Fruit fly (Drosophila melanogaster) whole organism, embryonic: Measurements from ENCODE around the gene Tim17b1.

Source experiments
- Asciz ChIP-seq: fragments of 200-800 bp; sonication (Bioruptor generic); optimal IDR thresholded peaks from 2 replicates; lab custom pipeline; 2017; ENCODE audit warnings: missing biosample characterization, mild to moderate bottlenecking, missing genetic modification characterization, missing genetic modification reagents
- Awh ChIP-seq: fragments of 200-800 bp; sonication (Bioruptor generic); IDR thresholded peaks from 2 replicates; pipeline ENCODE4, ENCODE4 v1.3.6; 2022; ENCODE audit warnings: missing biosample characterization, missing genetic modification characterization
- CG10209 ChIP-seq: fragments of 200-800 bp; sonication (Bioruptor generic); optimal IDR thresholded peaks from 3 replicates; lab custom pipeline; 2017; ENCODE audit warnings: missing biosample characterization, mild to moderate bottlenecking, missing genetic modification characterization, missing genetic modification reagents
- CG10274 ChIP-seq: fragments of 200-800 bp; sonication (Bioruptor generic); optimal IDR thresholded peaks from 3 replicates; lab custom pipeline; 2017; ENCODE audit warnings: missing biosample characterization, mild to moderate bottlenecking, missing genetic modification characterization
- CG10654 ChIP-seq: fragments of 200-800 bp; sonication (Bioruptor generic); optimal IDR thresholded peaks from 2 replicates; lab custom pipeline; 2016; ENCODE audit warnings: missing biosample characterization, missing genetic modification characterization
- CG11247 ChIP-seq: fragments of 200-800 bp; sonication (Bioruptor generic); IDR thresholded peaks from 2 replicates; pipeline ENCODE4 v1.3.6; 2022; ENCODE audit warnings: missing biosample characterization, missing genetic modification characterization
- CG12659 ChIP-seq: fragments of 200-800 bp; sonication (Bioruptor generic); optimal IDR thresholded peaks from 3 replicates; lab custom pipeline; 2017; ENCODE audit warnings: mild to moderate bottlenecking, missing biosample characterization, missing genetic modification reagents, missing genetic modification characterization
- CG13123 ChIP-seq: fragments of 200-800 bp; sonication (Bioruptor generic); optimal IDR thresholded peaks from 2 replicates; lab custom pipeline; 2016; ENCODE audit warnings: missing biosample characterization, missing genetic modification characterization
- CG14441 ChIP-seq: fragments of 200-800 bp; sonication (Bioruptor generic); IDR thresholded peaks from 2 replicates; pipeline ENCODE4 v1.3.6; 2022; ENCODE audit warnings: missing biosample characterization, missing genetic modification characterization
- CG1603 ChIP-seq: fragments of 200-800 bp; sonication (Bioruptor generic); optimal IDR thresholded peaks from 2 replicates; lab custom pipeline; 2019; ENCODE audit warnings: missing biosample characterization, mild to moderate bottlenecking, missing genetic modification characterization, moderate library complexity
- CG16779 ChIP-seq: fragments of 200-800 bp; sonication (Bioruptor generic); IDR thresholded peaks from 2 replicates; pipeline ENCODE4 v1.3.6; 2022; ENCODE audit warnings: missing biosample characterization, missing genetic modification characterization
- CG17802 ChIP-seq: fragments of 200-800 bp; sonication (Bioruptor generic); optimal IDR thresholded peaks from 2 replicates; lab custom pipeline; 2018; ENCODE audit warnings: missing biosample characterization, mild to moderate bottlenecking, missing genetic modification characterization, moderate library complexity
- CG17912 ChIP-seq: fragments of 200-800 bp; sonication (Bioruptor generic); optimal IDR thresholded peaks from 2 replicates; lab custom pipeline; 2018; ENCODE audit warnings: missing biosample characterization, mild to moderate bottlenecking, missing genetic modification characterization
- CG18262 ChIP-seq: fragments of 200-800 bp; optimal IDR thresholded peaks from 3 replicates; lab custom pipeline; 2019; ENCODE audit warnings: missing biosample characterization, mild to moderate bottlenecking, missing genetic modification characterization, moderate library complexity
- CG31365 ChIP-seq: fragments of 200-800 bp; sonication (Bioruptor generic); optimal IDR thresholded peaks from 2 replicates; lab custom pipeline; 2018; ENCODE audit warnings: missing biosample characterization, mild to moderate bottlenecking, missing genetic modification characterization
- CG3407 ChIP-seq: fragments of 200-800 bp; sonication (Bioruptor generic); optimal IDR thresholded peaks from 2 replicates; lab custom pipeline; 2018; ENCODE audit warnings: missing biosample characterization, mild to moderate bottlenecking, missing genetic modification characterization
- CG3838 ChIP-seq: fragments of 200-800 bp; sonication (Bioruptor generic); optimal IDR thresholded peaks from 3 replicates; lab custom pipeline; 2016; ENCODE audit warnings: missing biosample characterization, missing genetic modification characterization
- CG4328 ChIP-seq: fragments of 200-800 bp; sonication (Bioruptor generic); optimal IDR thresholded peaks from 3 replicates; lab custom pipeline; 2017; ENCODE audit warnings: missing biosample characterization, missing genetic modification reagents, missing genetic modification characterization
- CG4617 ChIP-seq: fragments of 200-800 bp; sonication (Bioruptor generic); optimal IDR thresholded peaks from 3 replicates; lab custom pipeline; 2016; ENCODE audit warnings: missing biosample characterization, missing genetic modification characterization, borderline replicate concordance
- CG4707 ChIP-seq: fragments of 200-800 bp; sonication (Bioruptor generic); optimal IDR thresholded peaks from 2 replicates; lab custom pipeline; 2018; ENCODE audit warnings: missing biosample characterization, mild to moderate bottlenecking, missing genetic modification characterization, moderate library complexity
- CG6689 ChIP-seq: fragments of 200-800 bp; sonication (Bioruptor generic); IDR thresholded peaks from 2 replicates; pipeline ENCODE4 v1.3.6; 2022; ENCODE audit warnings: missing biosample characterization, missing genetic modification characterization
- CG7745 ChIP-seq: fragments of 200-800 bp; sonication (Bioruptor generic); optimal IDR thresholded peaks from 2 replicates; lab custom pipeline; 2018; ENCODE audit warnings: missing biosample characterization, mild to moderate bottlenecking, missing genetic modification characterization, moderate library complexity
- CG7786 ChIP-seq: fragments of 200-800 bp; sonication (Bioruptor generic); optimal IDR thresholded peaks from 2 replicates; lab custom pipeline; 2016; ENCODE audit warnings: missing biosample characterization, missing genetic modification characterization
- CG7963 ChIP-seq: fragments of 200-800 bp; sonication (Bioruptor generic); IDR thresholded peaks from 3 replicates; pipeline ENCODE4 v1.3.6; 2022; ENCODE audit warnings: missing biosample characterization, missing genetic modification characterization; ENCODE audit not compliant: partially characterized antibody
- CG8089 ChIP-seq: fragments of 200-800 bp; sonication (Bioruptor generic); optimal IDR thresholded peaks from 3 replicates; lab custom pipeline; 2016; ENCODE audit warnings: missing biosample characterization, missing genetic modification characterization
- CG8765 ChIP-seq: fragments of 200-800 bp; sonication (Bioruptor generic); IDR thresholded peaks from 2 replicates; pipeline ENCODE4 v1.3.6; 2022; ENCODE audit warnings: missing biosample characterization, missing genetic modification characterization
- CrebB ChIP-seq: fragments of 200-800 bp; sonication (Bioruptor generic); optimal IDR thresholded peaks from 3 replicates; lab custom pipeline; 2018; ENCODE audit warnings: missing biosample characterization, mild to moderate bottlenecking, missing genetic modification characterization
- Dbx ChIP-seq: fragments of 200-800 bp; sonication (Bioruptor generic); IDR thresholded peaks from 3 replicates; pipeline ENCODE4 v1.3.6; 2022; ENCODE audit warnings: missing biosample characterization, missing genetic modification characterization
- H2.0 ChIP-seq: fragments of 200-800 bp; sonication (Bioruptor generic); IDR thresholded peaks from 2 replicates; pipeline ENCODE4 v1.3.6; 2022; ENCODE audit warnings: missing biosample characterization, missing genetic modification characterization
- Hr51 ChIP-seq, 2 experiments: fragments of 200-800 bp; sonication (Bioruptor generic); optimal IDR thresholded peaks; 2 replicates in 1 of 2; 3 replicates in 1 of 2; lab custom pipeline; 2016 to 2018; ENCODE audit warnings: missing biosample characterization in 2 of 2, missing genetic modification characterization in 2 of 2, mild to moderate bottlenecking in 1 of 2, moderate library complexity in 1 of 2
- Kr ChIP-seq: fragments of 200-800 bp; sonication (Bioruptor generic); optimal IDR thresholded peaks from 2 replicates; lab custom pipeline; 2017; ENCODE audit warnings: missing biosample characterization, mild to moderate bottlenecking, missing genetic modification characterization
- Nf-YC ChIP-seq: fragments of 200-800 bp; optimal IDR thresholded peaks from 3 replicates; lab custom pipeline; 2019; ENCODE audit warnings: missing biosample characterization, mild to moderate bottlenecking, missing genetic modification characterization, moderate library complexity
- NfI ChIP-seq: fragments of 200-800 bp; sonication (Bioruptor generic); optimal IDR thresholded peaks from 3 replicates; lab custom pipeline; 2018; ENCODE audit warnings: missing biosample characterization, mild to moderate bottlenecking, missing genetic modification characterization, moderate library complexity
- Opbp ChIP-seq: fragments of 200-800 bp; sonication (Bioruptor generic); IDR thresholded peaks from 3 replicates; pipeline ENCODE4 v1.3.6; 2022; ENCODE audit warnings: missing biosample characterization, missing genetic modification characterization; ENCODE audit not compliant: partially characterized antibody
- PHDP ChIP-seq: fragments of 200-800 bp; sonication (Bioruptor generic); optimal IDR thresholded peaks from 3 replicates; lab custom pipeline; 2018; ENCODE audit warnings: missing biosample characterization, mild to moderate bottlenecking, missing genetic modification characterization, moderate library complexity
- bigmax ChIP-seq: fragments of 200-800 bp; sonication (Bioruptor generic); optimal IDR thresholded peaks from 2 replicates; lab custom pipeline; 2018; ENCODE audit warnings: missing biosample characterization, mild to moderate bottlenecking, missing genetic modification characterization
- dmrt99B ChIP-seq: fragments of 200-800 bp; sonication (Bioruptor generic); optimal IDR thresholded peaks from 2 replicates; lab custom pipeline; 2018; ENCODE audit warnings: missing biosample characterization, mild to moderate bottlenecking, missing genetic modification characterization, moderate library complexity
- dpn ChIP-seq, 2 experiments: fragments of 200-800 bp; sonication (Bioruptor generic); optimal IDR thresholded peaks; 3 replicates each; lab custom pipeline; 2016; ENCODE audit warnings: missing biosample characterization in 2 of 2, missing genetic modification characterization in 2 of 2
- eyg ChIP-seq: fragments of 200-800 bp; sonication (Bioruptor generic); optimal IDR thresholded peaks from 3 replicates; lab custom pipeline; 2016; ENCODE audit warnings: missing biosample characterization, missing genetic modification characterization
- fd102C ChIP-seq: fragments of 200-800 bp; sonication (Bioruptor generic); optimal IDR thresholded peaks from 2 replicates; lab custom pipeline; 2018; ENCODE audit warnings: missing biosample characterization, mild to moderate bottlenecking, missing genetic modification characterization, moderate library complexity
- ftz-f1 ChIP-seq: fragments of 200-800 bp; sonication (Bioruptor generic); optimal IDR thresholded peaks from 2 replicates; lab custom pipeline; 2016; ENCODE audit warnings: missing biosample characterization, missing genetic modification characterization
- otp ChIP-seq: fragments of 200-800 bp; sonication (Bioruptor generic); IDR thresholded peaks from 3 replicates; pipeline ENCODE4, ENCODE4 v1.3.6; 2022; ENCODE audit warnings: missing biosample characterization, missing genetic modification characterization
- pita ChIP-seq: fragments of 200-800 bp; sonication (Bioruptor generic); optimal IDR thresholded peaks from 2 replicates; lab custom pipeline; 2017; ENCODE audit warnings: missing biosample characterization, mild to moderate bottlenecking, missing genetic modification characterization
- slbo ChIP-seq: fragments of 200-800 bp; sonication (Bioruptor generic); IDR thresholded peaks from 2 replicates; pipeline ENCODE4 v1.3.6; 2022; ENCODE audit warnings: missing biosample characterization, missing genetic modification characterization
- sug ChIP-seq: fragments of 200-800 bp; optimal IDR thresholded peaks from 2 replicates; lab custom pipeline; 2019; ENCODE audit warnings: missing biosample characterization, mild to moderate bottlenecking, missing genetic modification characterization, moderate library complexity
- tna ChIP-seq: fragments of 200-800 bp; sonication (Bioruptor generic); IDR thresholded peaks from 2 replicates; pipeline ENCODE4 v1.3.6; 2022; ENCODE audit warnings: missing biosample characterization, missing genetic modification characterization; ENCODE audit not compliant: partially characterized antibody
- tup ChIP-seq: fragments of 200-800 bp; sonication (Bioruptor generic); optimal IDR thresholded peaks from 2 replicates; lab custom pipeline; 2016; ENCODE audit warnings: missing biosample characterization, mild to moderate bottlenecking, missing genetic modification characterization, moderate library complexity
- z ChIP-seq: fragments of 200-800 bp; sonication (Bioruptor generic); IDR thresholded peaks from 3 replicates; pipeline ENCODE4 v1.3.6; 2022; ENCODE audit warnings: missing biosample characterization, missing genetic modification characterization

Gene Tim17b1

DNA sequence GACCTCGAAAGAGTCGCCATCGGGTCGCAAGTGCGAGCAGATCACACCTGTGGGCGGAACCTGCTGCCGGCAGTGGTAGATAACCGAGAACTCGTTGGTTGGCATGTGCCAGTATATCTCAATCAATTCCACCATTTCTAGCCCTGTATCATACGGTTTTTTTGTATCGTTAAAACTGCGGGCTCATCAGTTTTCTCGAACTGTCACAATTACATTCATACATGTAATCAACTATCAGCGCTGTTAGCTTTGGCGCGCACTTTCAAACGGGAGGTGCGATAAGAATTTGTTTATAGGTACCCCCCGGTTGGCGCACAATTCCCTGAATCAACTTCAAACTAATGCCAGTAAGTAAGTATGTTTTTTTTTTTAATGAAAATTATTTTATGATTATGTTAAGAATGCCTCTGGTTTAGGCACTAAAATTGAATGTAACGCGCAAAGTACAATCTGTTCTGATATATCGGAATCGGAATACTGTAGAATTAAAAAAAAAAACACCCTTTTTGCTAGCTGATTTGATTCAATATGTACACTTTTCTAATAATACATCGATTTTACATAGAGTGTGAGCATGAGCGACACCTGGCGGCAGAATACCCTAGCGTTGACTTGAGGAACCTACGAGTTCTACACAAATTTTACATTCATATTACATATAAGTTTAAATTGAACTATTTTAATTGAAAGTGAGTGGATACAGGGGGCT is 1.2 kb upstream of the Tim17b1 start (continued):
- no peak for TF ChIP-seq fd102C (GFP tag; lab: Kevin White, UChicago)
- peak; percentile 35 for TF ChIP-seq CG10654 (GFP tag; lab: Kevin White, UChicago)
- peak; percentile 49; the same call in 1 of the 2 replicates for TF ChIP-seq Awh
- TF ChIP-seq CG17912, result peak; percentile 45
- peak; percentile 31; the same call in 1 of the 2 replicates for TF ChIP-seq CG16779
- TF ChIP-seq dpn (GFP tag; optimal IDR thresholded peaks at IDR 0.05; lab: Kevin White, UChicago), result peak; percentile 66 to 70
- TF ChIP-seq Nf-YC, result peak; percentile 30
- peak; percentile 68 for TF ChIP-seq CG1603 (tag; lab: Kevin White, UChicago)
- TF ChIP-seq CG8089 (GFP tag; lab: Kevin White, UChicago), result peak; percentile 72
- TF ChIP-seq CG10209 (GFP tag; lab: Kevin White, UChicago), result peak; percentile 16
- peak; percentile 27 for TF ChIP-seq CG3407 (GFP tag; lab: Kevin White, UChicago)
- TF ChIP-seq CG3838 (GFP tag; lab: Kevin White, UChicago), result no peak
- TF ChIP-seq dmrt99B (tag; lab: Kevin White, UChicago), result peak; percentile 29
- TF ChIP-seq otp (GFP tag; lab: Robert Waterston, UW), result peak; percentile 65; the same call in 1 of the 3 replicates
- TF ChIP-seq ftz-f1 (GFP tag; lab: Kevin White, UChicago), result no peak
- TF ChIP-seq CG13123 (GFP tag; lab: Kevin White, UChicago), result peak; percentile 39
- TF ChIP-seq CG4707 (GFP tag; lab: Kevin White, UChicago), result no peak
- no peak for TF ChIP-seq CG17802 (tag; lab: Kevin White, UChicago)
- TF ChIP-seq Asciz (GFP tag; lab: Kevin White, UChicago), result no peak
- peak; percentile 70 for TF ChIP-seq sug (tag; lab: Kevin White, UChicago)
- TF ChIP-seq CG6689 (GFP tag; lab: Robert Waterston, UW), result 0 out of 2 replicates have a peak, but pooled peaks have one; percentile 20
- TF ChIP-seq CG12659, result peak; percentile 57
- TF ChIP-seq CG18262 (tag; lab: Kevin White, UChicago), result peak; percentile 28
- TF ChIP-seq Kr, result no peak
- TF ChIP-seq CG10274 (GFP tag; lab: Kevin White, UChicago), result no peak
- TF ChIP-seq CG4328 (GFP tag; lab: Kevin White, UChicago), result peak; percentile 9
- peak; percentile 24 for TF ChIP-seq CG4617 (GFP tag; lab: Kevin White, UChicago)
- peak; percentile 83 for TF ChIP-seq slbo (GFP tag; lab: Robert Waterston, UW)
- no peak for TF ChIP-seq CG7745 (tag; lab: Kevin White, UChicago)
- no peak for TF ChIP-seq tna (GFP tag; lab: Robert Waterston, UW)
- TF ChIP-seq Opbp, result peak; percentile 65; the same call in 1 of the 3 replicates
- TF ChIP-seq CG7786 (GFP tag; lab: Kevin White, UChicago), result no peak
- peak; percentile 49 for TF ChIP-seq pita (GFP tag; lab: Kevin White, UChicago)
- TF ChIP-seq bigmax, result peak; percentile 4
- TF ChIP-seq H2.0 (GFP tag; lab: Robert Waterston, UW), result peak; percentile 55
- TF ChIP-seq z (GFP tag; lab: Robert Waterston, UW), result no peak
- TF ChIP-seq PHDP (tag; lab: Kevin White, UChicago), result peak; percentile 46
- TF ChIP-seq CG11247 (GFP tag; lab: Robert Waterston, UW), result peak; percentile 76
- peak; percentile 66; the same call in 2 of the 3 replicates for TF ChIP-seq Dbx (GFP tag; lab: Robert Waterston, UW)
- peak; percentile 49 to 55 for TF ChIP-seq Hr51 (GFP tag; optimal IDR thresholded peaks at IDR 0.05; lab: Kevin White, UChicago)
- TF ChIP-seq eyg (GFP tag; lab: Kevin White, UChicago), result peak; percentile 6
- TF ChIP-seq NfI (GFP tag; lab: Kevin White, UChicago), result peak; percentile 63
- TF ChIP-seq CG31365 (tag; lab: Kevin White, UChicago), result no peak
- TF ChIP-seq tup (GFP tag; lab: Kevin White, UChicago), result peak; percentile 49
- TF ChIP-seq CG8765, result no peak
- peak; percentile 53 for TF ChIP-seq CG14441
- no peak for TF ChIP-seq CrebB (tag; lab: Kevin White, UChicago)
- peak; percentile 43; the same call in 1 of the 3 replicates for TF ChIP-seq CG7963 (GFP tag; lab: Robert Waterston, UW)
